Fruit fly (Drosophila melanogaster) whole organism, prepupa: ENCODE measurements around the gene Gr64e.

Source experiments
- Blimp-1 ChIP-seq: fragments of 200-800 bp; sonication (Bioruptor generic); optimal IDR thresholded peaks from 3 replicates; lab custom pipeline; 2017; ENCODE audit warnings: missing biosample characterization, missing genetic modification characterization, mild to moderate bottlenecking, moderate library complexity, missing genetic modification reagents
- CG10669 ChIP-seq: fragments of 200-800 bp; sonication (Bioruptor generic); optimal IDR thresholded peaks from 3 replicates; lab custom pipeline; 2018; ENCODE audit warnings: missing biosample characterization, mild to moderate bottlenecking, missing genetic modification characterization, moderate library complexity
- CG11294 ChIP-seq: fragments of 200-800 bp; sonication (Bioruptor generic); IDR thresholded peaks from 2 replicates; pipeline ENCODE4 v1.3.6; 2022; ENCODE audit warnings: missing biosample characterization, missing genetic modification characterization
- CG11762 ChIP-seq: fragments of 200-800 bp; sonication (Bioruptor generic); optimal IDR thresholded peaks from 3 replicates; lab custom pipeline; 2016; ENCODE audit warnings: missing biosample characterization, missing genetic modification characterization; ENCODE audit not compliant: insufficient read depth
- CG15336 ChIP-seq: fragments of 200-800 bp; sonication (Bioruptor generic); IDR thresholded peaks from 2 replicates; pipeline ENCODE4 v1.3.6; 2022; ENCODE audit warnings: missing biosample characterization, missing genetic modification characterization
- CG3032 ChIP-seq: fragments of 200-800 bp; optimal IDR thresholded peaks from 2 replicates; lab custom pipeline; 2019; ENCODE audit warnings: missing biosample characterization, mild to moderate bottlenecking, missing genetic modification characterization, moderate library complexity
- CG32006 ChIP-seq: fragments of 200-800 bp; sonication (Bioruptor generic); optimal IDR thresholded peaks from 3 replicates; lab custom pipeline; 2017; ENCODE audit warnings: missing biosample characterization, mild to moderate bottlenecking, missing genetic modification characterization
- CG34406 ChIP-seq: fragments of 200-800 bp; sonication (Bioruptor generic); optimal IDR thresholded peaks from 3 replicates; lab custom pipeline; 2016; ENCODE audit warnings: missing biosample characterization, missing genetic modification characterization
- CG3919 ChIP-seq: fragments of 200-800 bp; sonication (Bioruptor generic); optimal IDR thresholded peaks from 3 replicates; lab custom pipeline; 2016; ENCODE audit warnings: missing biosample characterization, missing genetic modification characterization
- CG6163 ChIP-seq: fragments of 200-800 bp; sonication (Bioruptor generic); IDR thresholded peaks from 3 replicates; pipeline ENCODE4 v1.3.6; 2022; ENCODE audit warnings: missing biosample characterization, missing genetic modification characterization
- CG6276 ChIP-seq: fragments of 200-800 bp; sonication (Bioruptor generic); optimal IDR thresholded peaks from 2 replicates; lab custom pipeline; 2017; ENCODE audit warnings: missing biosample characterization, mild to moderate bottlenecking, missing genetic modification characterization
- CG6792 ChIP-seq: fragments of 200-800 bp; sonication (Bioruptor generic); optimal IDR thresholded peaks from 3 replicates; lab custom pipeline; 2016; ENCODE audit warnings: missing biosample characterization, missing genetic modification characterization
- CG8119 ChIP-seq: fragments of 200-800 bp; sonication (Bioruptor generic); IDR thresholded peaks from 3 replicates; pipeline ENCODE4 v1.3.6; 2022; ENCODE audit warnings: missing biosample characterization, missing genetic modification characterization
- CG8319 ChIP-seq: fragments of 200-800 bp; sonication (Bioruptor generic); optimal IDR thresholded peaks from 3 replicates; lab custom pipeline; 2016; ENCODE audit warnings: missing biosample characterization, missing genetic modification characterization
- CG8632 ChIP-seq: fragments of 200-800 bp; sonication (Bioruptor generic); optimal IDR thresholded peaks from 3 replicates; lab custom pipeline; 2016; ENCODE audit warnings: missing biosample characterization, missing genetic modification characterization
- CG9139 ChIP-seq: fragments of 200-800 bp; sonication (Bioruptor generic); optimal IDR thresholded peaks from 3 replicates; lab custom pipeline; 2017; ENCODE audit warnings: missing biosample characterization, mild to moderate bottlenecking, missing genetic modification characterization
- Eip75B ChIP-seq: fragments of 200-800 bp; sonication (Bioruptor generic); optimal IDR thresholded peaks from 3 replicates; lab custom pipeline; 2016; ENCODE audit warnings: missing biosample characterization, missing genetic modification characterization
- Ets21C ChIP-seq: fragments of 200-800 bp; sonication (Bioruptor generic); optimal IDR thresholded peaks from 3 replicates; lab custom pipeline; 2016; ENCODE audit warnings: missing biosample characterization, missing genetic modification characterization
- Ets96B ChIP-seq: fragments of 200-800 bp; optimal IDR thresholded peaks from 2 replicates; lab custom pipeline; 2019; ENCODE audit warnings: missing biosample characterization, mild to moderate bottlenecking, missing genetic modification characterization, moderate library complexity
- Gug ChIP-seq: fragments of 200-800 bp; sonication (Bioruptor generic); IDR thresholded peaks from 2 replicates; pipeline ENCODE4 v1.3.6; 2022; ENCODE audit warnings: missing biosample characterization, missing genetic modification characterization
- Hr38 ChIP-seq: sonication (Bioruptor generic); optimal IDR thresholded peaks from 2 replicates; lab custom pipeline; 2016; ENCODE audit warnings: missing biosample characterization, missing genetic modification characterization
- Hr39 ChIP-seq: fragments of 200-800 bp; sonication (Bioruptor generic); optimal IDR thresholded peaks from 2 replicates; lab custom pipeline; 2016; ENCODE audit warnings: missing biosample characterization, missing genetic modification characterization
- Hr4 ChIP-seq: fragments of 200-800 bp; sonication (Bioruptor generic); optimal IDR thresholded peaks from 3 replicates; lab custom pipeline; 2016; ENCODE audit warnings: missing biosample characterization, missing genetic modification characterization
- Lpt ChIP-seq: fragments of 200-800 bp; sonication (Bioruptor generic); optimal IDR thresholded peaks from 3 replicates; lab custom pipeline; 2016; ENCODE audit warnings: missing biosample characterization, missing genetic modification characterization
- OdsH ChIP-seq: fragments of 200-800 bp; sonication (Bioruptor generic); optimal IDR thresholded peaks from 3 replicates; lab custom pipeline; 2016; ENCODE audit warnings: missing biosample characterization, missing genetic modification characterization
- Sox14 ChIP-seq: fragments of 200-800 bp; sonication (Bioruptor generic); optimal IDR thresholded peaks from 3 replicates; lab custom pipeline; 2016; ENCODE audit warnings: missing biosample characterization, missing genetic modification characterization
- cyc ChIP-seq: fragments of 200-800 bp; sonication (Bioruptor generic); optimal IDR thresholded peaks from 3 replicates; lab custom pipeline; 2016; ENCODE audit warnings: missing biosample characterization, missing genetic modification characterization
- dsx ChIP-seq: fragments of 200-800 bp; optimal IDR thresholded peaks from 3 replicates; lab custom pipeline; 2019; ENCODE audit warnings: missing biosample characterization, mild to moderate bottlenecking, missing genetic modification characterization, moderate library complexity; ENCODE audit not compliant: poor library complexity, severe bottlenecking
- eg ChIP-seq: fragments of 200-800 bp; sonication (Bioruptor generic); IDR thresholded peaks from 3 replicates; pipeline ENCODE4 v1.3.6; 2022; ENCODE audit warnings: missing biosample characterization, missing genetic modification characterization
- fd59A ChIP-seq: fragments of 200-800 bp; sonication (Bioruptor generic); optimal IDR thresholded peaks from 2 replicates; lab custom pipeline; 2017; ENCODE audit warnings: missing biosample characterization, mild to moderate bottlenecking, missing genetic modification characterization, missing genetic modification reagents
- fd85E ChIP-seq: fragments of 200-800 bp; sonication (Bioruptor generic); optimal IDR thresholded peaks from 3 replicates; lab custom pipeline; 2016; ENCODE audit warnings: missing biosample characterization, missing genetic modification characterization
- fkh ChIP-seq: fragments of 200-800 bp; sonication (Bioruptor generic); optimal IDR thresholded peaks from 3 replicates; lab custom pipeline; 2017; ENCODE audit warnings: missing biosample characterization, mild to moderate bottlenecking, missing genetic modification characterization, moderate library complexity
- pdm3 ChIP-seq: fragments of 200-800 bp; sonication (Bioruptor generic); optimal IDR thresholded peaks from 3 replicates; lab custom pipeline; 2016; ENCODE audit warnings: missing biosample characterization, missing genetic modification characterization
- spab ChIP-seq: fragments of 200-800 bp; sonication (Bioruptor generic); optimal IDR thresholded peaks from 2 replicates; lab custom pipeline; 2017; ENCODE audit warnings: missing biosample characterization, mild to moderate bottlenecking, missing genetic modification characterization, missing genetic modification reagents
- svp ChIP-seq: fragments of 200-800 bp; sonication (Bioruptor generic); peaks from one replicate; lab custom pipeline; 2016; ENCODE audit warnings: missing biosample characterization, missing genetic modification characterization
- topi ChIP-seq: fragments of 200-800 bp; sonication (Bioruptor generic); optimal IDR thresholded peaks from 3 replicates; lab custom pipeline; 2016; ENCODE audit warnings: missing biosample characterization, missing genetic modification characterization
- vri ChIP-seq: fragments of 200-800 bp; sonication (Bioruptor generic); optimal IDR thresholded peaks from 3 replicates; lab custom pipeline; 2016; ENCODE audit warnings: missing biosample characterization, mild to moderate bottlenecking, missing genetic modification characterization

Gene Gr64e

DNA sequence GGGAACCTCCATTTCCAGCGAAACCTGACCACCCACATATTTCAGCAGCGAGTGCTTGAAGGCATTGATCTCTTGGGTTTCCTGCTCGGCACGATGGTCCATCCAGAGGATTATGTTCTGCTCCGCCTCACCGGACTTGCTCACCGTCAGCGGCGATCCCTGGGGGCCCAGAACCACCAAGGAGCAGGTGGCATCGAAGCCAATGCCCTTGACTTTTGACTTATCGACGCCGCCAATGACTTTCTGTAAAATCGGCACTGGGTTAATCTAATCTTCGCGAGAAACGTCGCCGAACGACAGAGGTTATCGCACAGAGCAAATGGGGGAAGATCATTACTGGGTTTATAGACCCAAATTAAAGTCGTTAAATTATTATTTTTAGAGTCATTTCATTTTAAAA lies 7.5 kb upstream of the Gr64e start:
- TF ChIP-seq svp = peak; percentile 91
- no peak for TF ChIP-seq dsx (GFP tag; lab: Kevin White, UChicago)

DNA sequence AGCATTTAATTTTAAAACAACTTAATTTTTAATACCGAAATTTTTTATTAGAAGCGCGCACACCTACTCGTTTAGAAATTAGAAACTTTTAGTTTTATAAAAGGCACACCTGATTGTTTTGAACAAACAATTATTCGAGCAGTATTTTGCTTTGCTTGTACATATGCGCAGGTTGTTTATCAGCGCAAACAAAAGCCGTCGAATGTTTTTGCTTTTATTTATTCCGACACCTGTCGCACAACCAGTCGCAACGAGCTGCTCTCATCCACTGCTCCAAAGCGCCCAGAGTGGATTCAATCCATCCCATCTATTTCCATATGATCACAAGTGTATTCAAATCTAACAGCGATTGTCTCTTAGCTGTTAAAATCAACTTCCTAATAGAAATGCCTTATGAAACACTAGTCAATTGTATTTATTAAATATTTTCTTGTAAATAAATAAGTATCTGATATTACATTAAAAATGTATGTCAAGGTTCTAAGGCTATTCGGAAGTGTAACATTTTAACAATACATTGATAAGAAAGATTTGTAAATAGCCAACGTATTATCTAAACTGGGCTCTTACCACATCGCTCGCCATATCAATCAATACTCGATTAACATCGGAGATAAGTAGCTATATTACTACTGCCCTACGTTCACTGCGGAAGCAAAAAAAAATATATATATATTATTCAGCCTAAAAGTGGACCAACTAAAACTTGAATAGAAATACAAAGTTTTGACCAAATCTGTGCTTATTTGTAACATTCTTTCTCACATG lies 6.0 kb upstream of the Gr64e start, which contains the start of gene CG11594:
CG11594 (minus strand) TSS at position 274 of the 768 bp plus-strand sequence.
- TF ChIP-seq CG10669 (GFP tag; lab: Kevin White, UChicago) = no peak
- TF ChIP-seq fkh (GFP tag; lab: Kevin White, UChicago) = peak; percentile 91
- peak; percentile 66 for TF ChIP-seq vri (GFP tag; lab: Kevin White, UChicago)

DNA sequence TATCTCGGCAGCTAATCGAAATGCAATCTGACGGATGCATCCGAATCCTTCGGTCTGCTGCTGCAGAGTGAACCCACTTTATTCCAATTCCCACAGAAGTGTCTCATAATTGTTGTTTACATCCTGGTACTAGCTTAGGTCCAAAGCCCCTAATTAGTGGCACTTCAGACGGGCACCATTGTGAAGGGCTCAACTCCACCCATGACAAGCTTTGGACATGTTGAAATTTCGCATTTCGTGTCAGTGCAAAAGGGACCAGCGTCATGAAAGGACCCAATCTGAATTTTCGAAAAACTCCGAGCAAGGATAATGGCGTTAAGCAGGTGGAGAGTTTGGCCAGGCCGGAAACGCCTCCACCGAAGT lies 5.5 kb upstream of the Gr64e start, which contains the start of gene Gr64a:
Gr64a (plus strand) TSS at position 264 of the 363 bp plus-strand sequence.
- no peak for TF ChIP-seq Eip75B (GFP tag; lab: Kevin White, UChicago)
- TF ChIP-seq CG6276 (GFP tag; lab: Kevin White, UChicago) = no peak
- TF ChIP-seq Gug (GFP tag; lab: Robert Waterston, UW) = no peak
- TF ChIP-seq Ets96B (tag; lab: Kevin White, UChicago) = no peak
- no peak for TF ChIP-seq Hr4
- TF ChIP-seq CG8319 (GFP tag; lab: Kevin White, UChicago) = no peak
- no peak for TF ChIP-seq CG9139 (GFP tag; lab: Kevin White, UChicago)
- TF ChIP-seq CG34406 (GFP tag; lab: Kevin White, UChicago) = no peak
- TF ChIP-seq Lpt (GFP tag; lab: Kevin White, UChicago) = no peak
- TF ChIP-seq CG8632 (GFP tag; lab: Kevin White, UChicago) = no peak
- no peak for TF ChIP-seq vri (GFP tag; lab: Kevin White, UChicago)
- TF ChIP-seq, all 60 proteins: peak for 0

dm6 chr3L:4028305-4028704 lies 3.6 kb upstream of the Gr64e start, which contains the start of the genes Gr64b and Gr64c:
TSS of gene Gr64b (plus strand) at chr3L:4028605.
TSS of gene Gr64c (plus strand) at chr3L:4028605.
- TF ChIP-seq OdsH (GFP tag; lab: Kevin White, UChicago) (no peak), fd85E (GFP tag; lab: Kevin White, UChicago) (no peak), vri (GFP tag; lab: Kevin White, UChicago) (no peak)

- TF ChIP-seq Hr38 (GFP tag; lab: Kevin White, UChicago) = no peak
- TF ChIP-seq CG6276 (GFP tag; lab: Kevin White, UChicago) = no peak
- TF ChIP-seq eg (GFP tag; lab: Robert Waterston, UW) = no peak
- TF ChIP-seq CG3919 (GFP tag; lab: Kevin White, UChicago) = no peak
- TF ChIP-seq spab (GFP tag; lab: Kevin White, UChicago) = no peak
- no peak for TF ChIP-seq cyc (GFP tag; lab: Kevin White, UChicago)
- no peak for TF ChIP-seq CG6792 (GFP tag; lab: Kevin White, UChicago)
- TF ChIP-seq CG10669 (GFP tag; lab: Kevin White, UChicago) = no peak
Observed at dm6 chr3L:4035499-4035898, 3.6 kb downstream of the Gr64e start, which contains the start of gene Gr64f. TSS of gene Gr64f (plus strand) at chr3L:4035799.

DNA sequence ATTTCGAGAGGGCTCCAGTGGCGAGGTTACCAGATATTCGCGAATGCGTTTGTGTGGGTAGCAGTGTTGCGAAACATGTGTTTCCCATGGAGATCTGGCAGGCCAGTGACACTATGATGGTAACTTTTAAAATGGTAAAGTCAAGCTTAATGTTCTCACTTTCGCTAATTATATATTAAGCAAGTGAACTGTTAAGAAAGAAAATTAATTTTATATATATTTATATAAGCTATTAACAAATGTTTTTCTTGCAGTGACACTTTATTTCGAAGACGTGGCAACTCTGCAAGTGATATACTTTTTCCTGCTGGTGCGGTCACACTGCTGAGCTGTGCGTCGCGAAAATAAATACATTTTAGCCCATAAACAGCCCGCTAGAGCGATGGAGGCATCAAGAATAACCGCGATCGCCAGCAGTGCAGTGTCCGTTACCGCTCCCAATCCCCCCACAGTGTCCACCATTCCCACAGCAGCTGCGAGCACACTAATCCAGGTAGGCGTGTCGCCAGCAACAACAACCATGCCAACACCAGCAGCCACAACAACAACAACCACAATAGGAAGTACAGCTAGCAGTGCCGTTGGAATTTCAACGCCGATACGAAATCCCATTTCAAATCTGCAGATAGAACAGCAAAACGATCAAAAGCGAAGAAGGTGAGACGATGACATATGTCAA lies 8.4 kb downstream of the Gr64e start, which contains the start of the genes CG11593 and Rcd5:
CG11593 (minus strand) TSS at position 236 of the 679 bp plus-strand sequence.
Rcd5 (plus strand) TSS at position 283 of the 679 bp plus-strand sequence.
- no peak for TF ChIP-seq CG3032 (tag; lab: Kevin White, UChicago)
- TF ChIP-seq Blimp-1 (GFP tag; lab: Kevin White, UChicago) = no peak
- no peak for TF ChIP-seq Ets21C (GFP tag; lab: Kevin White, UChicago)
- TF ChIP-seq CG3919 (GFP tag; lab: Kevin White, UChicago) = no peak
- TF ChIP-seq Ets96B (tag; lab: Kevin White, UChicago) = no peak
- peak; percentile 51 for TF ChIP-seq CG15336 (GFP tag; lab: Robert Waterston, UW)
- no peak for TF ChIP-seq topi
- TF ChIP-seq fd59A (GFP tag; lab: Kevin White, UChicago) = peak; percentile 11
- TF ChIP-seq fkh (GFP tag; lab: Kevin White, UChicago) = no peak
- TF ChIP-seq CG6163 (GFP tag; lab: Robert Waterston, UW) = peak; percentile 83
- peak; percentile 66 for TF ChIP-seq CG32006 (GFP tag; lab: Kevin White, UChicago)
- no peak for TF ChIP-seq pdm3
- TF ChIP-seq eg (GFP tag; lab: Robert Waterston, UW) = peak; percentile 79
- peak; percentile 46; the same call in 1 of the 2 replicates for TF ChIP-seq CG11294 (GFP tag; lab: Robert Waterston, UW)
- TF ChIP-seq CG8319 (GFP tag; lab: Kevin White, UChicago) = peak; percentile 77
- TF ChIP-seq CG11762 = peak; percentile 4
- TF ChIP-seq Hr39 = no peak
- TF ChIP-seq CG8119 (GFP tag; lab: Robert Waterston, UW) = peak; percentile 50; the same call in 2 of the 3 replicates
- TF ChIP-seq cyc (GFP tag; lab: Kevin White, UChicago) = peak; percentile 53
- no peak for TF ChIP-seq Hr4
- peak; percentile 50 for TF ChIP-seq Sox14 (GFP tag; lab: Kevin White, UChicago)
